Worm (Caenorhabditis elegans) whole organism, L4 larva: ENCODE results near the gene saeg-1.

Experiments
- ZK546.5 ChIP-seq, 2 experiments: sonication (generic microtip); optimal IDR thresholded peaks; 2 replicates each; lab custom pipeline; 2017; ENCODE audit warnings: missing biosample characterization in 2 of 2, missing genetic modification characterization in 2 of 2
- daf-8 ChIP-seq: fragments of 200-800 bp; sonication (Bioruptor generic); IDR thresholded peaks from 2 replicates; pipeline ENCODE4 v1.3.6; 2022; ENCODE audit warnings: missing genetic modification characterization, missing compliant biosample characterization
- egl-27 ChIP-seq: sonication (generic microtip); optimal IDR thresholded peaks from 3 replicates; lab custom pipeline; 2017; ENCODE audit warnings: missing biosample characterization, missing genetic modification reagents, missing genetic modification characterization
- jun-1 ChIP-seq: fragments of 150-350 bp; optimal IDR thresholded peaks from 2 replicates; lab custom pipeline; 2014; ENCODE audit warnings: missing biosample characterization, missing genetic modification reagents, missing genetic modification characterization
- lin-39 ChIP-seq: fragments of 150-350 bp; optimal IDR thresholded peaks from 2 replicates; lab custom pipeline; 2014; ENCODE audit warnings: missing biosample characterization, missing genetic modification reagents, missing genetic modification characterization
- saeg-2 ChIP-seq: fragments of 200-800 bp; sonication (Bioruptor generic); IDR thresholded peaks from 2 replicates; pipeline ENCODE4 v1.3.6; 2022; ENCODE audit warnings: missing genetic modification reagents, missing genetic modification characterization, missing compliant biosample characterization
- skn-1 ChIP-seq: fragments of 150-350 bp; optimal IDR thresholded peaks from 2 replicates; lab custom pipeline; 2014; ENCODE audit warnings: missing biosample characterization, missing genetic modification characterization
- snpc-4 ChIP-seq: fragments of 150-350 bp; optimal IDR thresholded peaks from 2 replicates; lab custom pipeline; 2014; ENCODE audit warnings: missing biosample characterization, missing genetic modification characterization

DNA sequence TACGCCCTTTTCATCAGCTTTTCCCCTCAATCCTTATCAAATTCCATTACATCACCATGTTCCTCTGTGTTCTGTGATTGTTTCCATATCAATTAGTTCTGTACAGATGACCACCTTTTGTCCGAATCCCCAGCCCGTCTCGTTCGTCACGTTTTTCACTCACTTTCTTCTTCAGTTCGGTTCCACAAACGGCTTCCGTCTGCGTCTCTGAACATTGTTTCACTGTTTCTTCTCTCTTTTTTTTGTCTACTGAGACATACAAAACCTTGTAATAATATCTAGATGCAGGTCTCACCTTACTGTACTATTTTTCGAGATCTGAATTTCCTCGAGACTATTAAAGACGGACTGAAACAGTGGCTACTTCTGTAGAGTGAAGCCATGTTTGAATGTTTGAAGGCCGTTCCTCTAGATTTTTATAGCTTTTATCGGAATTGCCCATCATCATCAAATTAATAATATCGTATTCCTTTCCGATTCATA, 20.9 kb upstream of the saeg-1 start, which contains the start of gene F32D8.3:
- TF ChIP-seq daf-8 (GFP tag; lab: Robert Waterston, UW) = no peak
- TF ChIP-seq ZK546.5 (tag; optimal IDR thresholded peaks at IDR 0.05; lab: Kevin White, UChicago) = no peak
- TF ChIP-seq snpc-4 = no peak
- TF ChIP-seq lin-39 = no peak
- no peak for TF ChIP-seq skn-1 (tag; lab: Kevin White, UChicago)
- no peak for TF ChIP-seq saeg-2 (GFP tag; lab: Robert Waterston, UW)
- no peak for TF ChIP-seq jun-1 (tag; lab: Kevin White, UChicago)
- no peak for TF ChIP-seq egl-27 (tag; lab: Kevin White, UChicago)
